Fruit fly (Drosophila melanogaster) whole organism, wandering third instar larva: ENCODE measurements around the gene CG2964.
A peak's percentile ranks its signal among the peaks of the same experiment; 100 is the strongest.

Experiments
- Abd-B ChIP-seq: fragments of >200 bp; optimal IDR thresholded peaks from 2 replicates; lab custom pipeline; 2017; ENCODE audit warnings: missing biosample characterization, missing genetic modification characterization
- CG32264 ChIP-seq: fragments of 200-800 bp; sonication (Bioruptor generic); optimal IDR thresholded peaks from 2 replicates; lab custom pipeline; 2016; ENCODE audit warnings: missing biosample characterization, missing genetic modification characterization
- CG9705 ChIP-seq: fragments of 200-800 bp; sonication (Bioruptor generic); optimal IDR thresholded peaks from 2 replicates; lab custom pipeline; 2018; ENCODE audit warnings: missing biosample characterization, mild to moderate bottlenecking, missing genetic modification characterization
- Dfd ChIP-seq: fragments of >200 bp; optimal IDR thresholded peaks from 2 replicates; lab custom pipeline; 2017; ENCODE audit warnings: missing biosample characterization, missing genetic modification characterization
- HLH106 ChIP-seq: fragments of 200-800 bp; optimal IDR thresholded peaks from 3 replicates; lab custom pipeline; 2019; ENCODE audit warnings: missing biosample characterization, mild to moderate bottlenecking, missing genetic modification characterization, moderate library complexity
- Hnf4 ChIP-seq: fragments of 200-800 bp; sonication (Bioruptor generic); optimal IDR thresholded peaks from 2 replicates; lab custom pipeline; 2016; ENCODE audit warnings: missing biosample characterization, mild to moderate bottlenecking, missing genetic modification characterization
- Hr78 ChIP-seq: fragments of >200 bp; optimal IDR thresholded peaks from 2 replicates; lab custom pipeline; 2017; ENCODE audit warnings: missing biosample characterization, missing genetic modification characterization
- Jra ChIP-seq: sonication (Bioruptor generic); optimal IDR thresholded peaks from 2 replicates; lab custom pipeline; 2016; ENCODE audit warnings: missing biosample characterization, missing genetic modification characterization
- OdsH ChIP-seq: fragments of 200-800 bp; sonication (Bioruptor generic); optimal IDR thresholded peaks from 2 replicates; lab custom pipeline; 2016; ENCODE audit warnings: missing biosample characterization, mild to moderate bottlenecking, missing genetic modification characterization
- Rel ChIP-seq, 2 experiments: fragments of 200-800 bp; sonication (Bioruptor generic) in 1 of 2; optimal IDR thresholded peaks; 2 replicates in 1 of 2; 3 replicates in 1 of 2; lab custom pipeline; 2016 to 2019; ENCODE audit warnings: mild to moderate bottlenecking in 2 of 2, missing biosample characterization in 2 of 2, missing genetic modification characterization in 2 of 2, moderate library complexity in 1 of 2
- Vsx2 ChIP-seq: fragments of 200-300, 225-300 bp; sonication (Bioruptor generic); optimal IDR thresholded peaks from 2 replicates; lab custom pipeline; 2018; ENCODE audit warnings: missing biosample characterization, missing genetic modification characterization; ENCODE audit not compliant: partially characterized antibody
- brk ChIP-seq: fragments of 200-800 bp; sonication (Bioruptor generic); optimal IDR thresholded peaks from 2 replicates; lab custom pipeline; 2016; ENCODE audit warnings: missing biosample characterization, mild to moderate bottlenecking, missing genetic modification characterization
- dl ChIP-seq, 2 experiments: fragments of 175-275, 200-275 bp in 1 of 2; fragments of 200-275 bp in 1 of 2; sonication (Bioruptor generic); optimal IDR thresholded peaks; lab custom pipeline; 2018; ENCODE audit warnings: mild to moderate bottlenecking in 2 of 2, missing biosample characterization in 2 of 2, missing genetic modification characterization in 2 of 2, moderate library complexity in 2 of 2; ENCODE audit not compliant: partially characterized antibody in 2 of 2, insufficient read depth in 1 of 2
- dmrt93B ChIP-seq: fragments of 200-800 bp; sonication (Bioruptor generic); optimal IDR thresholded peaks from 2 replicates; lab custom pipeline; 2018; ENCODE audit warnings: missing biosample characterization, mild to moderate bottlenecking, missing genetic modification characterization
- dsf ChIP-seq: sonication (Bioruptor generic); optimal IDR thresholded peaks from 2 replicates; lab custom pipeline; 2016; ENCODE audit warnings: missing biosample characterization, missing genetic modification characterization, borderline replicate concordance
- foxo ChIP-seq, 2 experiments: fragments of 200-800 bp; sonication (Bioruptor generic); optimal IDR thresholded peaks; 2 replicates in 1 of 2; 3 replicates in 1 of 2; lab custom pipeline; 2016 to 2017; ENCODE audit warnings: missing biosample characterization in 2 of 2, missing genetic modification characterization in 2 of 2
- fru ChIP-seq: fragments of 200-800 bp; sonication (Bioruptor generic); optimal IDR thresholded peaks from 3 replicates; lab custom pipeline; 2016; ENCODE audit warnings: missing biosample characterization, mild to moderate bottlenecking, missing genetic modification characterization
- h ChIP-seq: fragments of 200-800 bp; sonication (Bioruptor generic); optimal IDR thresholded peaks from 3 replicates; lab custom pipeline; 2016; ENCODE audit warnings: missing biosample characterization, mild to moderate bottlenecking, missing genetic modification characterization
- jim ChIP-seq: fragments of 175-275, 200-325 bp; sonication (Bioruptor generic); optimal IDR thresholded peaks from 2 replicates; lab custom pipeline; 2016; ENCODE audit warnings: missing biosample characterization, mild to moderate bottlenecking, missing genetic modification characterization
- lola ChIP-seq: fragments of >200 bp; optimal IDR thresholded peaks from 2 replicates; lab custom pipeline; 2017; ENCODE audit warnings: missing biosample characterization, missing genetic modification characterization
- pan ChIP-seq: fragments of >200 bp; optimal IDR thresholded peaks from 2 replicates; lab custom pipeline; 2017
- psq ChIP-seq: fragments of 200-800 bp; sonication (Bioruptor generic); optimal IDR thresholded peaks from 3 replicates; lab custom pipeline; 2017; ENCODE audit warnings: missing biosample characterization, mild to moderate bottlenecking, missing genetic modification characterization, moderate library complexity
- rgr ChIP-seq: fragments of 200-800 bp; sonication (Bioruptor generic); optimal IDR thresholded peaks from 3 replicates; lab custom pipeline; 2016; ENCODE audit warnings: missing biosample characterization, mild to moderate bottlenecking, missing genetic modification characterization
- sage ChIP-seq: fragments of 200-800 bp; sonication (Bioruptor generic); optimal IDR thresholded peaks from 2 replicates; lab custom pipeline; 2016; ENCODE audit warnings: missing biosample characterization, mild to moderate bottlenecking, missing genetic modification characterization
- tai ChIP-seq: sonication (Bioruptor generic); optimal IDR thresholded peaks from 2 replicates; lab custom pipeline; 2016; ENCODE audit warnings: missing biosample characterization, missing genetic modification characterization
- woc ChIP-seq: sonication (Bioruptor generic); optimal IDR thresholded peaks from 2 replicates; lab custom pipeline; 2016; ENCODE audit warnings: missing biosample characterization, mild to moderate bottlenecking, missing genetic modification characterization

The CG2964 gene

dm6 chr2L:2837742-2838461 lies 25.7 kb downstream of the CG2964 start, which contains the start of the genes CG3119 and Cpr23B:
CG3119 (minus strand) TSS chr2L:2837833.
Cpr23B (plus strand) TSS chr2L:2838411.
- TF ChIP-seq Jra (GFP tag; lab: Kevin White, UChicago) (no peak), brk (GFP tag; lab: Kevin White, UChicago) (no peak), Dfd (GFP tag; lab: Kevin White, UChicago) (no peak), h (no peak), jim (GFP tag; lab: Kevin White, UChicago) (no peak), dsf (no peak)

dm6 chr2L:2839850-2840249 lies 27.6 kb downstream of the CG2964 start, which contains the start of gene CG2975:
CG2975 (plus strand) TSS chr2L:2840124.
- TF ChIP-seq pan (lab: Kevin White, UChicago), result no peak
- TF ChIP-seq woc (GFP tag; lab: Kevin White, UChicago), result no peak
- no peak for TF ChIP-seq dl (GFP tag; optimal IDR thresholded peaks at IDR 0.05; lab: Kevin White, UChicago; ENCODE audit: insufficient read depth in 1 of 2, partially characterized antibody in 2 of 2)
- no peak for TF ChIP-seq Abd-B (GFP tag; lab: Kevin White, UChicago)
- no peak for TF ChIP-seq foxo (GFP tag; optimal IDR thresholded peaks at IDR 0.05; lab: Kevin White, UChicago)
- TF ChIP-seq Hr78 (GFP tag; lab: Kevin White, UChicago), result no peak
- no peak for TF ChIP-seq dsf
- TF ChIP-seq Hnf4 (GFP tag; lab: Kevin White, UChicago), result no peak
- TF ChIP-seq jim (GFP tag; lab: Kevin White, UChicago), result no peak
- no peak for TF ChIP-seq fru (GFP tag; lab: Kevin White, UChicago)
- TF ChIP-seq HLH106 (tag; lab: Kevin White, UChicago), result no peak
- TF ChIP-seq Rel (GFP tag; optimal IDR thresholded peaks at IDR 0.05; lab: Kevin White, UChicago), result no peak
- no peak for TF ChIP-seq Rel (tag; optimal IDR thresholded peaks at IDR 0.05; lab: Kevin White, UChicago)
- no peak for TF ChIP-seq psq (GFP tag; lab: Kevin White, UChicago)
- TF ChIP-seq rgr (GFP tag; lab: Kevin White, UChicago), result no peak
- TF ChIP-seq, all 38 proteins: peak for 0

dm6 chr2L:2840311-2840710 lies 28.1 kb downstream of the CG2964 start:
- no peak for TF ChIP-seq woc (GFP tag; lab: Kevin White, UChicago)
- no peak for TF ChIP-seq jim (GFP tag; lab: Kevin White, UChicago)
- no peak for TF ChIP-seq CG32264 (GFP tag; lab: Kevin White, UChicago)
- no peak for TF ChIP-seq dmrt93B (GFP tag; lab: Kevin White, UChicago)
- no peak for TF ChIP-seq tai
- no peak for TF ChIP-seq HLH106 (tag; lab: Kevin White, UChicago)

- TF ChIP-seq foxo (GFP tag; optimal IDR thresholded peaks at IDR 0.05; lab: Kevin White, UChicago) (no peak), brk (GFP tag; lab: Kevin White, UChicago) (no peak), woc (GFP tag; lab: Kevin White, UChicago) (no peak), OdsH (no peak)
Observed at dm6 chr2L:2844413-2844812, 32.2 kb downstream of the CG2964 start, which contains the start of gene CG18558. CG18558 (minus strand) TSS chr2L:2844513.

- no peak for TF ChIP-seq rgr (GFP tag; lab: Kevin White, UChicago)
- no peak for TF ChIP-seq brk (GFP tag; lab: Kevin White, UChicago)
- TF ChIP-seq tai, result no peak
- TF ChIP-seq CG9705 (GFP tag; lab: Kevin White, UChicago), result no peak
- peak; percentile 1 for TF ChIP-seq fru (GFP tag; lab: Kevin White, UChicago)
- TF ChIP-seq dmrt93B (GFP tag; lab: Kevin White, UChicago), result no peak
- TF ChIP-seq Vsx2 (GFP tag; lab: Kevin White, UChicago), result no peak
- TF ChIP-seq sage, result no peak
- no peak for TF ChIP-seq Rel (GFP tag; optimal IDR thresholded peaks at IDR 0.05; lab: Kevin White, UChicago)
- peak; percentile 31 for TF ChIP-seq Rel (tag; optimal IDR thresholded peaks at IDR 0.05; lab: Kevin White, UChicago)
- TF ChIP-seq Jra (GFP tag; lab: Kevin White, UChicago), result no peak
- no peak for TF ChIP-seq lola (GFP tag; lab: Kevin White, UChicago)
Observed at dm6 chr2L:2845634-2846033, 33.4 kb downstream of the CG2964 start, which contains the start of gene CG18557. CG18557 (minus strand) TSS chr2L:2845734.
